Worm (Caenorhabditis elegans) whole organism, L4 larva: Measurements from ENCODE around the gene lim-8.

Experiments
- D1046.2 ChIP-seq: fragments of 200-800 bp; sonication (Bioruptor generic); IDR thresholded peaks from 2 replicates; pipeline ENCODE4 v1.3.6; 2022; ENCODE audit warnings: missing genetic modification characterization, missing compliant biosample characterization
- F26F4.8 ChIP-seq: fragments of 200-800 bp; sonication (Bioruptor generic); conservative IDR thresholded peaks from 2 replicates; pipeline ENCODE4 v1.3.6; 2022; ENCODE audit warnings: missing genetic modification characterization, missing compliant biosample characterization
- F44E2.7 ChIP-seq: fragments of 200-800 bp; sonication (Bioruptor generic); IDR thresholded peaks from 2 replicates; pipeline ENCODE4 v2.1.2; 2022; ENCODE audit warnings: missing genetic modification characterization, missing compliant biosample characterization
- F49E8.2 ChIP-seq: sonication (generic microtip); optimal IDR thresholded peaks from 2 replicates; lab custom pipeline; 2016; ENCODE audit warnings: missing compliant biosample characterization, mild to moderate bottlenecking, missing genetic modification characterization, borderline replicate concordance
- R02D3.7 ChIP-seq: fragments of 150-350 bp; sonication (generic microtip); optimal IDR thresholded peaks from 3 replicates; lab custom pipeline; 2014; ENCODE audit warnings: missing biosample characterization, missing genetic modification characterization
- T20F7.1 ChIP-seq: fragments of 200-800 bp; sonication (Bioruptor generic); optimal IDR thresholded peaks from 2 replicates; lab custom pipeline; 2018; ENCODE audit warnings: mild to moderate bottlenecking, missing genetic modification characterization, missing compliant biosample characterization
- T26A8.4 ChIP-seq: fragments of 200-800 bp; sonication (Bioruptor generic); IDR thresholded peaks from 2 replicates; pipeline ENCODE4 v1.3.6; 2022; ENCODE audit warnings: missing genetic modification characterization, missing compliant biosample characterization
- Y48G9A.11 ChIP-seq: fragments of 200-800 bp; sonication (Bioruptor generic); IDR thresholded peaks from 2 replicates; pipeline ENCODE4 v1.3.6; 2022; ENCODE audit warnings: missing genetic modification reagents, missing genetic modification characterization, missing compliant biosample characterization
- Y5F2A.4 ChIP-seq: fragments of 200-800 bp; sonication (Bioruptor generic); optimal IDR thresholded peaks from 2 replicates; lab custom pipeline; 2018; ENCODE audit warnings: mild to moderate bottlenecking, missing genetic modification characterization, missing compliant biosample characterization
- aha-1 ChIP-seq: fragments of 150-350 bp; peaks from one replicate; lab custom pipeline; 2014; ENCODE audit warnings: missing biosample characterization, missing genetic modification characterization
- ama-1 ChIP-seq: fragments of 150-350 bp; optimal IDR thresholded peaks from 2 replicates; lab custom pipeline; 2014; ENCODE audit warnings: inconsistent platforms, mixed read lengths
- ceh-44 ChIP-seq: fragments of 200-800 bp; sonication (Bioruptor generic); IDR thresholded peaks from 2 replicates; pipeline ENCODE4 v1.3.6; 2022; ENCODE audit warnings: missing genetic modification reagents, missing genetic modification characterization, missing compliant biosample characterization
- ceh-62 ChIP-seq: sonication (generic microtip); optimal IDR thresholded peaks from 2 replicates; lab custom pipeline; 2017; ENCODE audit warnings: missing biosample characterization, missing genetic modification characterization
- ces-1 ChIP-seq: fragments of 150-350 bp; sonication (generic microtip); optimal IDR thresholded peaks from 4 replicates; lab custom pipeline; 2014; ENCODE audit warnings: missing biosample characterization, missing genetic modification reagents, missing genetic modification characterization
- ctbp-1 ChIP-seq: fragments of 200-800 bp; sonication (Bioruptor generic); IDR thresholded peaks from 2 replicates; pipeline ENCODE4 v1.3.6; 2022; ENCODE audit warnings: missing genetic modification reagents, missing genetic modification characterization, missing compliant biosample characterization
- daf-16 ChIP-seq, 3 experiments: sonication (generic microtip); optimal IDR thresholded peaks; 2 replicates each; lab custom pipeline; 2016 to 2017; ENCODE audit warnings: missing genetic modification characterization in 3 of 3, missing genetic modification reagents in 3 of 3, mild to moderate bottlenecking in 2 of 3, missing compliant biosample characterization in 2 of 3, missing biosample characterization in 1 of 3, moderate library complexity in 1 of 3
- dmd-9 ChIP-seq: fragments of 200-800 bp; sonication (Bioruptor generic); IDR thresholded peaks from 2 replicates; pipeline ENCODE4 v1.3.6; 2022; ENCODE audit warnings: missing genetic modification reagents, missing genetic modification characterization, missing compliant biosample characterization
- dpl-1 ChIP-seq: fragments of 150-350 bp; optimal IDR thresholded peaks from 2 replicates; lab custom pipeline; 2014; ENCODE audit warnings: missing biosample characterization, missing genetic modification reagents, missing genetic modification characterization
- duxl-1 ChIP-seq: sonication (generic microtip); optimal IDR thresholded peaks from 2 replicates; lab custom pipeline; 2016; ENCODE audit warnings: mild to moderate bottlenecking, missing genetic modification characterization, moderate library complexity, missing compliant biosample characterization; ENCODE audit not compliant: poor library complexity
- dve-1 ChIP-seq: sonication (generic microtip); optimal IDR thresholded peaks from 2 replicates; lab custom pipeline; 2017; ENCODE audit warnings: antibody characterized with exemption, mild to moderate bottlenecking, missing genetic modification characterization, missing compliant biosample characterization; ENCODE audit not compliant: insufficient read depth
- egl-43 ChIP-seq: fragments of 200-800 bp; sonication (Bioruptor generic); IDR thresholded peaks from 2 replicates; pipeline ENCODE4 v1.3.6; 2022; ENCODE audit warnings: missing genetic modification reagents, missing genetic modification characterization, missing compliant biosample characterization
- fos-1 ChIP-seq: fragments of 150-350 bp; optimal IDR thresholded peaks from 2 replicates; lab custom pipeline; 2014; ENCODE audit warnings: missing biosample characterization, missing genetic modification characterization
- hif-1 ChIP-seq, 2 experiments: sonication (generic microtip); optimal IDR thresholded peaks; 2 replicates each; lab custom pipeline; 2016 to 2017; ENCODE audit warnings: missing compliant biosample characterization in 2 of 2, missing genetic modification characterization in 2 of 2, missing genetic modification reagents in 2 of 2, missing genotype in 2 of 2, mild to moderate bottlenecking in 1 of 2
- hlh-11 ChIP-seq: fragments of 200-800 bp; sonication (Bioruptor generic); optimal IDR thresholded peaks from 2 replicates; lab custom pipeline; 2018; ENCODE audit warnings: mild to moderate bottlenecking, missing genetic modification characterization, missing compliant biosample characterization
- hlh-30 ChIP-seq: sonication (generic microtip); optimal IDR thresholded peaks from 2 replicates; lab custom pipeline; 2017; ENCODE audit warnings: antibody characterized with exemption, mild to moderate bottlenecking, missing genetic modification characterization, missing compliant biosample characterization; ENCODE audit not compliant: insufficient read depth
- lin-15B ChIP-seq: fragments of 150-350 bp; sonication (generic microtip); optimal IDR thresholded peaks from 3 replicates; lab custom pipeline; 2014; ENCODE audit warnings: missing biosample characterization, missing genetic modification characterization
- lin-38 ChIP-seq: fragments of 200-800 bp; sonication (Bioruptor generic); IDR thresholded peaks from 2 replicates; pipeline ENCODE4 v1.3.6; 2022; ENCODE audit warnings: missing genetic modification reagents, missing genetic modification characterization, missing compliant biosample characterization
- lin-39 ChIP-seq: fragments of 150-350 bp; optimal IDR thresholded peaks from 2 replicates; lab custom pipeline; 2014; ENCODE audit warnings: missing biosample characterization, missing genetic modification reagents, missing genetic modification characterization
- lsy-2 ChIP-seq, 2 experiments: fragments of 150-350 bp in 1 of 2; sonication (generic microtip) in 1 of 2; optimal IDR thresholded peaks; 2 replicates each; lab custom pipeline; 2014 to 2017; ENCODE audit warnings: missing biosample characterization in 2 of 2, missing genetic modification characterization in 2 of 2
- madf-9 ChIP-seq: fragments of 200-800 bp; sonication (Bioruptor generic); conservative IDR thresholded peaks from 2 replicates; pipeline ENCODE4 v1.3.6; 2022; ENCODE audit warnings: missing genetic modification reagents, missing genetic modification characterization, missing compliant biosample characterization
- mdl-1 ChIP-seq, 2 experiments: fragments of 150-350 bp in 1 of 2; sonication (generic microtip) in 1 of 2; optimal IDR thresholded peaks; 2 replicates each; lab custom pipeline; 2014 to 2017; ENCODE audit warnings: missing biosample characterization in 2 of 2, missing genetic modification characterization in 2 of 2
- mdt-29 ChIP-seq: fragments of 200-800 bp; sonication (Bioruptor generic); IDR thresholded peaks from 2 replicates; pipeline ENCODE4 v1.3.6; 2022; ENCODE audit warnings: missing genetic modification reagents, missing genetic modification characterization, missing compliant biosample characterization
- mep-1 ChIP-seq: fragments of 150-350 bp; sonication (generic microtip); optimal IDR thresholded peaks from 3 replicates; lab custom pipeline; 2014; ENCODE audit warnings: missing biosample characterization, missing genetic modification characterization
- mxl-2 ChIP-seq: fragments of 200-800 bp; sonication (Bioruptor generic); conservative IDR thresholded peaks from 2 replicates; pipeline ENCODE4 v1.3.6; 2022; ENCODE audit warnings: missing genetic modification reagents, missing genetic modification characterization, missing compliant biosample characterization
- nhr-10 ChIP-seq: fragments of 150-350 bp; optimal IDR thresholded peaks from 2 replicates; lab custom pipeline; 2014; ENCODE audit warnings: missing biosample characterization, missing genetic modification characterization
- nhr-102 ChIP-seq: sonication (generic microtip); optimal IDR thresholded peaks from 2 replicates; lab custom pipeline; 2016; ENCODE audit warnings: mild to moderate bottlenecking, missing genetic modification characterization, moderate library complexity, missing compliant biosample characterization
- nhr-237 ChIP-seq: sonication (generic microtip); optimal IDR thresholded peaks from 2 replicates; lab custom pipeline; 2017; ENCODE audit warnings: missing biosample characterization, missing genetic modification characterization
- nhr-42 ChIP-seq: fragments of 200-800 bp; sonication (Bioruptor generic); IDR thresholded peaks from 2 replicates; pipeline ENCODE4 v1.3.6; 2022; ENCODE audit warnings: missing genetic modification characterization, missing compliant biosample characterization
- nhr-48 ChIP-seq: sonication (generic microtip); optimal IDR thresholded peaks from 2 replicates; lab custom pipeline; 2016; ENCODE audit warnings: mild to moderate bottlenecking, missing genetic modification characterization, missing compliant biosample characterization
- nhr-6 ChIP-seq: fragments of 150-350 bp; optimal IDR thresholded peaks from 2 replicates; lab custom pipeline; 2014; ENCODE audit warnings: missing biosample characterization, missing genetic modification characterization
- nhr-77 ChIP-seq: fragments of 150-350 bp; optimal IDR thresholded peaks from 2 replicates; lab custom pipeline; 2014; ENCODE audit warnings: missing biosample characterization, missing genetic modification characterization
- php-3 ChIP-seq: fragments of 200-800 bp; sonication (Bioruptor generic); IDR thresholded peaks from 2 replicates; pipeline ENCODE4 v1.3.6; 2022; ENCODE audit warnings: missing genetic modification reagents, missing genetic modification characterization, missing compliant biosample characterization
- pqm-1 ChIP-seq: sonication (generic microtip); optimal IDR thresholded peaks from 2 replicates; lab custom pipeline; 2017; ENCODE audit warnings: missing biosample characterization, missing genetic modification characterization
- rbr-2 ChIP-seq: sonication (generic microtip); optimal IDR thresholded peaks from 2 replicates; lab custom pipeline; 2016; ENCODE audit warnings: missing genotype, missing genetic modification characterization, missing compliant biosample characterization
- skn-1 ChIP-seq: fragments of 150-350 bp; optimal IDR thresholded peaks from 2 replicates; lab custom pipeline; 2014; ENCODE audit warnings: missing biosample characterization, missing genetic modification characterization
- snpc-1.2 ChIP-seq: fragments of 200-800 bp; sonication (Bioruptor generic); IDR thresholded peaks from 2 replicates; pipeline ENCODE4 v1.3.6; 2022; ENCODE audit warnings: missing genetic modification reagents, missing genetic modification characterization, missing compliant biosample characterization
- snpc-4 ChIP-seq: fragments of 150-350 bp; optimal IDR thresholded peaks from 2 replicates; lab custom pipeline; 2014; ENCODE audit warnings: missing biosample characterization, missing genetic modification characterization
- spr-3 ChIP-seq: fragments of 200-800 bp; sonication (Bioruptor generic); optimal IDR thresholded peaks from 2 replicates; lab custom pipeline; 2018; ENCODE audit warnings: mild to moderate bottlenecking, missing genetic modification characterization, missing compliant biosample characterization
- unc-130 ChIP-seq: sonication (generic microtip); optimal IDR thresholded peaks from 2 replicates; lab custom pipeline; 2016; ENCODE audit warnings: missing genetic modification reagents, missing genetic modification characterization, missing compliant biosample characterization
- zag-1 ChIP-seq: fragments of 150-350 bp; optimal IDR thresholded peaks from 2 replicates; lab custom pipeline; 2014; ENCODE audit warnings: missing biosample characterization, missing genetic modification characterization
- zip-2 ChIP-seq: fragments of 150-350 bp; optimal IDR thresholded peaks from 2 replicates; lab custom pipeline; 2014; ENCODE audit warnings: missing biosample characterization, missing genetic modification characterization
- ztf-7 ChIP-seq: fragments of 150-350 bp; optimal IDR thresholded peaks from 2 replicates; lab custom pipeline; 2014; ENCODE audit warnings: missing biosample characterization, missing genetic modification characterization

lim-8 gene

ce11 chrIII:6850255-6850654 is 47.7 kb downstream of the lim-8 start, which contains the start of gene srv-1:
TSS of gene srv-1 (plus strand) at chrIII:6850385.
- TF ChIP-seq lin-39 (tag; lab: Kevin White, UChicago) (no peak), Y5F2A.4 (GFP tag; lab: Kevin White, UChicago) (no peak), rbr-2 (no peak), nhr-10 (tag; lab: Kevin White, UChicago) (no peak), madf-9 (no peak), mep-1 (tag; lab: Kevin White, UChicago) (no peak), hlh-30 (tag; lab: Kevin White, UChicago) (peak; percentile 41), nhr-237 (tag; lab: Kevin White, UChicago) (no peak), F44E2.7 (GFP tag; lab: Robert Waterston, UW) (no peak), nhr-42 (GFP tag; lab: Robert Waterston, UW) (no peak), ztf-7 (no peak), php-3 (GFP tag; lab: Robert Waterston, UW) (0 out of 2 replicates have a peak, but pooled peaks have one; percentile 32), dpl-1 (GFP tag; lab: Kevin White, UChicago) (no peak), lsy-2 (tag; optimal IDR thresholded peaks at IDR 0.05; lab: Kevin White, UChicago) (peak in 1 of 2 experiments; percentile 13), nhr-102 (tag; lab: Kevin White, UChicago) (peak; percentile 65), ama-1 (no peak), dve-1 (tag; lab: Kevin White, UChicago) (peak; percentile 66), fos-1 (tag; lab: Kevin White, UChicago) (peak; percentile 43), ctbp-1 (GFP tag; lab: Robert Waterston, UW) (no peak), unc-130 (no peak), D1046.2 (no peak), zip-2 (tag; lab: Kevin White, UChicago) (no peak), zag-1 (no peak), snpc-4 (tag; lab: Kevin White, UChicago) (no peak), nhr-77 (peak; percentile 41), mdl-1 (tag; optimal IDR thresholded peaks at IDR 0.05; lab: Kevin White, UChicago) (peak in 1 of 2 experiments; percentile 52), nhr-48 (tag; lab: Kevin White, UChicago) (peak; percentile 93), snpc-1.2 (GFP tag; lab: Robert Waterston, UW) (no peak), aha-1 (tag; lab: Kevin White, UChicago) (no peak), skn-1 (tag; lab: Kevin White, UChicago) (no peak), lin-38 (GFP tag; lab: Robert Waterston, UW) (no peak), T26A8.4 (no peak), ces-1 (GFP tag; lab: Kevin White, UChicago) (no peak), nhr-6 (tag; lab: Kevin White, UChicago) (no peak), duxl-1 (no peak), dmd-9 (GFP tag; lab: Robert Waterston, UW) (no peak), R02D3.7 (tag; lab: Kevin White, UChicago) (no peak), ceh-62 (tag; lab: Kevin White, UChicago) (no peak), F49E8.2 (tag; lab: Kevin White, UChicago) (no peak), ceh-44 (GFP tag; lab: Robert Waterston, UW) (no peak), Y48G9A.11 (no peak), hlh-11 (tag; lab: Kevin White, UChicago) (peak; percentile 91), mxl-2 (GFP tag; lab: Robert Waterston, UW) (peak; percentile 51; the same call in 1 of the 2 replicates), mdt-29 (GFP tag; lab: Robert Waterston, UW) (peak; percentile 75), F26F4.8 (GFP tag; lab: Robert Waterston, UW) (no peak), hif-1 (tag; optimal IDR thresholded peaks at IDR 0.05; lab: Kevin White, UChicago) (no peak), pqm-1 (tag; lab: Kevin White, UChicago) (peak; percentile 80), daf-16 (GFP tag; optimal IDR thresholded peaks at IDR 0.05; lab: Kevin White, UChicago) (peak in 1 of 2 experiments; percentile 30), daf-16 (tag; optimal IDR thresholded peaks at IDR 0.05; lab: Kevin White, UChicago) (peak; percentile 64), egl-43 (GFP tag; lab: Robert Waterston, UW) (no peak), lin-15B (no peak), T20F7.1 (GFP tag; lab: Kevin White, UChicago) (no peak), spr-3 (GFP tag; lab: Kevin White, UChicago) (no peak)
